Fruit fly (Drosophila melanogaster) whole organism, wandering third instar larva: ENCODE measurements around the gene CG10747.

Experiments used
- Abd-B ChIP-seq: fragments of >200 bp; optimal IDR thresholded peaks from 2 replicates; lab custom pipeline; 2017; ENCODE audit warnings: missing biosample characterization, missing genetic modification characterization
- CG32264 ChIP-seq: fragments of 200-800 bp; sonication (Bioruptor generic); optimal IDR thresholded peaks from 2 replicates; lab custom pipeline; 2016; ENCODE audit warnings: missing biosample characterization, missing genetic modification characterization
- CG9705 ChIP-seq: fragments of 200-800 bp; sonication (Bioruptor generic); optimal IDR thresholded peaks from 2 replicates; lab custom pipeline; 2018; ENCODE audit warnings: missing biosample characterization, mild to moderate bottlenecking, missing genetic modification characterization
- CrebA ChIP-seq: fragments of 200-800 bp; sonication (Bioruptor generic); optimal IDR thresholded peaks from 2 replicates; lab custom pipeline; 2016; ENCODE audit warnings: missing biosample characterization, mild to moderate bottlenecking, missing genetic modification characterization, borderline replicate concordance
- Dfd ChIP-seq: fragments of >200 bp; optimal IDR thresholded peaks from 2 replicates; lab custom pipeline; 2017; ENCODE audit warnings: missing biosample characterization, missing genetic modification characterization
- Dif ChIP-seq: fragments of 200-275, 200-300 bp; sonication (Bioruptor generic); optimal IDR thresholded peaks from 2 replicates; lab custom pipeline; 2018; ENCODE audit warnings: missing biosample characterization, missing genetic modification characterization; ENCODE audit not compliant: partially characterized antibody
- GATAd ChIP-seq: sonication (Bioruptor generic); optimal IDR thresholded peaks from 2 replicates; lab custom pipeline; 2016; ENCODE audit warnings: missing biosample characterization, missing genetic modification characterization
- HLH106 ChIP-seq: fragments of 200-800 bp; optimal IDR thresholded peaks from 3 replicates; lab custom pipeline; 2019; ENCODE audit warnings: missing biosample characterization, mild to moderate bottlenecking, missing genetic modification characterization, moderate library complexity
- Hnf4 ChIP-seq: fragments of 200-800 bp; sonication (Bioruptor generic); optimal IDR thresholded peaks from 2 replicates; lab custom pipeline; 2016; ENCODE audit warnings: missing biosample characterization, mild to moderate bottlenecking, missing genetic modification characterization
- Hr78 ChIP-seq: fragments of >200 bp; optimal IDR thresholded peaks from 2 replicates; lab custom pipeline; 2017; ENCODE audit warnings: missing biosample characterization, missing genetic modification characterization
- Hr83 ChIP-seq: fragments of 200-300 bp; sonication (Bioruptor generic); optimal IDR thresholded peaks from 2 replicates; lab custom pipeline; 2016; ENCODE audit warnings: missing biosample characterization, mild to moderate bottlenecking, missing genetic modification characterization, moderate library complexity; ENCODE audit not compliant: poor library complexity, severe bottlenecking
- Jra ChIP-seq: sonication (Bioruptor generic); optimal IDR thresholded peaks from 2 replicates; lab custom pipeline; 2016; ENCODE audit warnings: missing biosample characterization, missing genetic modification characterization
- Mio ChIP-seq: sonication (Bioruptor generic); optimal IDR thresholded peaks from 2 replicates; lab custom pipeline; 2016; ENCODE audit warnings: missing biosample characterization, missing genetic modification characterization
- Myc ChIP-seq: fragments of >200 bp; optimal IDR thresholded peaks from 2 replicates; lab custom pipeline; 2017
- N ChIP-seq: fragments of >200 bp; optimal IDR thresholded peaks from 2 replicates; lab custom pipeline; 2018; ENCODE audit warnings: missing biosample characterization, missing external identifiers, missing genetic modification characterization
- OdsH ChIP-seq: fragments of 200-800 bp; sonication (Bioruptor generic); optimal IDR thresholded peaks from 2 replicates; lab custom pipeline; 2016; ENCODE audit warnings: missing biosample characterization, mild to moderate bottlenecking, missing genetic modification characterization
- Rel ChIP-seq, 2 experiments: fragments of 200-800 bp; sonication (Bioruptor generic) in 1 of 2; optimal IDR thresholded peaks; 2 replicates in 1 of 2; 3 replicates in 1 of 2; lab custom pipeline; 2016 to 2019; ENCODE audit warnings: mild to moderate bottlenecking in 2 of 2, missing biosample characterization in 2 of 2, missing genetic modification characterization in 2 of 2, moderate library complexity in 1 of 2
- Sp1 ChIP-seq: fragments of 200-800 bp; sonication (Bioruptor generic); optimal IDR thresholded peaks from 3 replicates; lab custom pipeline; 2019; ENCODE audit warnings: missing biosample characterization, mild to moderate bottlenecking, missing genetic modification characterization, moderate library complexity
- Vsx2 ChIP-seq: fragments of 200-300, 225-300 bp; sonication (Bioruptor generic); optimal IDR thresholded peaks from 2 replicates; lab custom pipeline; 2018; ENCODE audit warnings: missing biosample characterization, missing genetic modification characterization; ENCODE audit not compliant: partially characterized antibody
- br ChIP-seq: fragments of 200-800 bp; sonication (Bioruptor generic); optimal IDR thresholded peaks from 2 replicates; lab custom pipeline; 2016; ENCODE audit warnings: missing biosample characterization, missing genetic modification characterization
- brk ChIP-seq: fragments of 200-800 bp; sonication (Bioruptor generic); optimal IDR thresholded peaks from 2 replicates; lab custom pipeline; 2016; ENCODE audit warnings: missing biosample characterization, mild to moderate bottlenecking, missing genetic modification characterization
- dl ChIP-seq, 2 experiments: fragments of 175-275, 200-275 bp in 1 of 2; fragments of 200-275 bp in 1 of 2; sonication (Bioruptor generic); optimal IDR thresholded peaks; lab custom pipeline; 2018; ENCODE audit warnings: mild to moderate bottlenecking in 2 of 2, missing biosample characterization in 2 of 2, missing genetic modification characterization in 2 of 2, moderate library complexity in 2 of 2; ENCODE audit not compliant: partially characterized antibody in 2 of 2, insufficient read depth in 1 of 2
- dmrt93B ChIP-seq: fragments of 200-800 bp; sonication (Bioruptor generic); optimal IDR thresholded peaks from 2 replicates; lab custom pipeline; 2018; ENCODE audit warnings: missing biosample characterization, mild to moderate bottlenecking, missing genetic modification characterization
- dsf ChIP-seq: sonication (Bioruptor generic); optimal IDR thresholded peaks from 2 replicates; lab custom pipeline; 2016; ENCODE audit warnings: missing biosample characterization, missing genetic modification characterization, borderline replicate concordance
- ey ChIP-seq: fragments of 200-800 bp; sonication (Bioruptor generic); optimal IDR thresholded peaks from 2 replicates; lab custom pipeline; 2016; ENCODE audit warnings: missing biosample characterization, missing genetic modification characterization
- foxo ChIP-seq, 2 experiments: fragments of 200-800 bp; sonication (Bioruptor generic); optimal IDR thresholded peaks; 2 replicates in 1 of 2; 3 replicates in 1 of 2; lab custom pipeline; 2016 to 2017; ENCODE audit warnings: missing biosample characterization in 2 of 2, missing genetic modification characterization in 2 of 2
- fru ChIP-seq: fragments of 200-800 bp; sonication (Bioruptor generic); optimal IDR thresholded peaks from 3 replicates; lab custom pipeline; 2016; ENCODE audit warnings: missing biosample characterization, mild to moderate bottlenecking, missing genetic modification characterization
- h ChIP-seq: fragments of 200-800 bp; sonication (Bioruptor generic); optimal IDR thresholded peaks from 3 replicates; lab custom pipeline; 2016; ENCODE audit warnings: missing biosample characterization, mild to moderate bottlenecking, missing genetic modification characterization
- jim ChIP-seq: fragments of 175-275, 200-325 bp; sonication (Bioruptor generic); optimal IDR thresholded peaks from 2 replicates; lab custom pipeline; 2016; ENCODE audit warnings: missing biosample characterization, mild to moderate bottlenecking, missing genetic modification characterization
- lola ChIP-seq: fragments of >200 bp; optimal IDR thresholded peaks from 2 replicates; lab custom pipeline; 2017; ENCODE audit warnings: missing biosample characterization, missing genetic modification characterization
- pan ChIP-seq: fragments of >200 bp; optimal IDR thresholded peaks from 2 replicates; lab custom pipeline; 2017
- psq ChIP-seq: fragments of 200-800 bp; sonication (Bioruptor generic); optimal IDR thresholded peaks from 3 replicates; lab custom pipeline; 2017; ENCODE audit warnings: missing biosample characterization, mild to moderate bottlenecking, missing genetic modification characterization, moderate library complexity
- rgr ChIP-seq: fragments of 200-800 bp; sonication (Bioruptor generic); optimal IDR thresholded peaks from 3 replicates; lab custom pipeline; 2016; ENCODE audit warnings: missing biosample characterization, mild to moderate bottlenecking, missing genetic modification characterization
- sage ChIP-seq: fragments of 200-800 bp; sonication (Bioruptor generic); optimal IDR thresholded peaks from 2 replicates; lab custom pipeline; 2016; ENCODE audit warnings: missing biosample characterization, mild to moderate bottlenecking, missing genetic modification characterization
- sv ChIP-seq: fragments of 200-800 bp; sonication (Bioruptor generic); optimal IDR thresholded peaks from 3 replicates; lab custom pipeline; 2016; ENCODE audit warnings: missing biosample characterization, missing genetic modification characterization
- tai ChIP-seq: sonication (Bioruptor generic); optimal IDR thresholded peaks from 2 replicates; lab custom pipeline; 2016; ENCODE audit warnings: missing biosample characterization, missing genetic modification characterization
- usp ChIP-seq: fragments of >200 bp; optimal IDR thresholded peaks from 2 replicates; lab custom pipeline; 2017; ENCODE audit warnings: missing biosample characterization, missing genetic modification characterization
- woc ChIP-seq: sonication (Bioruptor generic); optimal IDR thresholded peaks from 2 replicates; lab custom pipeline; 2016; ENCODE audit warnings: missing biosample characterization, mild to moderate bottlenecking, missing genetic modification characterization

CG10747 gene

DNA sequence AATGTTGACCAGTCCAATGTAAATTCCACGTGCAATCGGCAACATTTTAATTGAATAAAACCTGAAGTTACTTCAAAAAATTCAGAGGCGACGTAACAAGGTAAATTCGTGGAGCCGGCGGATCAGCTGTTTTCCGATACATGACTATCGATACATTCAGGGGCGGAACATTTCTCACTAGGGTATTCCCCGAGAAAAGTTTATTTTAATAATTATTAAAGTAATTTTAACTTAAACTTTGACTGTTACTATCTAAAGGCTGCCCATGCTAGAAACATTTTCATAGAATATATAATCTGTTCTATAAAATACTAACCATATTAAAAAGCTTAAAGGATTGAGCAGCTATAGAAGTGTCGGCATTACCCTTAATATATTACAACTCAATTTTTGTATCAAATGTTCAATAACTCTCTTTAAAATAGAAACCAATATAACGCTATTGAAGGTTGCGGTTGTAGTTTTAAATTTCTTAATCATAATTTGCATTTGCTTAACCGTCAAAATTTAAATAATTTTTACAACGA is 6.0 kb upstream of the CG10747 start, which contains the start of the genes mRpS18B and Kua:
TSS of gene mRpS18B (minus strand) at position 149 of the 527 bp plus-strand sequence.
TSS of gene Kua (plus strand) at position 477 of the 527 bp plus-strand sequence.
- TF ChIP-seq usp (GFP tag; lab: Kevin White, UChicago) = no peak
- no peak for TF ChIP-seq GATAd
- TF ChIP-seq tai = no peak
- no peak for TF ChIP-seq jim (GFP tag; lab: Kevin White, UChicago)
- TF ChIP-seq CG32264 = no peak
- TF ChIP-seq HLH106 (tag; lab: Kevin White, UChicago) = peak; percentile 63
- TF ChIP-seq h (GFP tag; lab: Kevin White, UChicago) = peak; percentile 42
- TF ChIP-seq rgr (GFP tag; lab: Kevin White, UChicago) = peak; percentile 19
- TF ChIP-seq N (GFP tag; lab: Kevin White, UChicago) = no peak
- no peak for TF ChIP-seq dl (GFP tag; optimal IDR thresholded peaks at IDR 0.05; lab: Kevin White, UChicago; ENCODE audit: insufficient read depth in 1 of 2, partially characterized antibody in 2 of 2)
- no peak for TF ChIP-seq Myc
- no peak for TF ChIP-seq OdsH (GFP tag; lab: Kevin White, UChicago)
- TF ChIP-seq psq (GFP tag; lab: Kevin White, UChicago) = peak; percentile 6
- TF ChIP-seq ey = no peak
- no peak for TF ChIP-seq Rel (GFP tag; optimal IDR thresholded peaks at IDR 0.05; lab: Kevin White, UChicago)
- peak; percentile 91 for TF ChIP-seq Rel (tag; optimal IDR thresholded peaks at IDR 0.05; lab: Kevin White, UChicago)
- no peak for TF ChIP-seq CrebA (GFP tag; lab: Kevin White, UChicago)
- no peak for TF ChIP-seq CG9705 (GFP tag; lab: Kevin White, UChicago)
- TF ChIP-seq Hnf4 (GFP tag; lab: Kevin White, UChicago) = peak; percentile 37
- peak in 1 of 2 experiments; percentile 52 for TF ChIP-seq foxo (GFP tag; optimal IDR thresholded peaks at IDR 0.05; lab: Kevin White, UChicago)
- TF ChIP-seq woc (GFP tag; lab: Kevin White, UChicago) = peak; percentile 46
- TF ChIP-seq sage (GFP tag; lab: Kevin White, UChicago) = no peak
- TF ChIP-seq Sp1 (GFP tag; lab: Kevin White, UChicago) = peak; percentile 16
- no peak for TF ChIP-seq Mio

DNA sequence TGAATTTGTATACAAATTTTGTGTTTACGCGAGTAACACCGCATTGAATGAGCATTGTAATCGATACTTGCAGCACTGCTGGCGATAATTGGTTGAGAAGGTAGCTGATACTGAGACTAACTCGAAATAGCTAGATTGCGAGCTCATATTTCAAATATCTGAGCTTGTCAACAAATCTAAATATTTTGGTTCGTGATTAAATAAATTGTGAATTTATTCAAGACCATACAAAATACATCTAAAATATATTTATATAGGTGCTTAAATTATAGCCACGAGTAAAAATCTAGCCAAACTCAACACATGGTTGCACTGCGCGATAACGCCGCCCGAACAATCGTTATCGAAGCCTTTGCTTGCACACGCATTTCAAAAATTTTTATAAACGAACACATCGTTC is 2.6 kb upstream of the CG10747 start, which contains the start of the genes Taf13 and nesd:
TSS of gene Taf13 (minus strand) at position 56 of the 400 bp plus-strand sequence.
TSS of gene nesd (plus strand) at position 179 of the 400 bp plus-strand sequence.
- TF ChIP-seq Hr83 (GFP tag; lab: Kevin White, UChicago) (no peak), dl (GFP tag; optimal IDR thresholded peaks at IDR 0.05; lab: Kevin White, UChicago; ENCODE audit: insufficient read depth in 1 of 2, partially characterized antibody in 2 of 2) (no peak), CG32264 (no peak), Dif (GFP tag; lab: Kevin White, UChicago) (no peak), Hnf4 (GFP tag; lab: Kevin White, UChicago) (peak; percentile 55), Dfd (GFP tag; lab: Kevin White, UChicago) (no peak), Hr78 (GFP tag; lab: Kevin White, UChicago) (no peak), br (GFP tag; lab: Kevin White, UChicago) (peak; percentile 16), h (GFP tag; lab: Kevin White, UChicago) (peak; percentile 56), jim (GFP tag; lab: Kevin White, UChicago) (no peak), foxo (GFP tag; optimal IDR thresholded peaks at IDR 0.05; lab: Kevin White, UChicago) (peak in 1 of 2 experiments; percentile 63), Rel (GFP tag; optimal IDR thresholded peaks at IDR 0.05; lab: Kevin White, UChicago) (no peak), Rel (tag; optimal IDR thresholded peaks at IDR 0.05; lab: Kevin White, UChicago) (peak; percentile 37), Sp1 (GFP tag; lab: Kevin White, UChicago) (peak; percentile 61), Jra (GFP tag; lab: Kevin White, UChicago) (peak; percentile 35), sv (GFP tag; lab: Kevin White, UChicago) (peak; percentile 36), pan (lab: Kevin White, UChicago) (no peak), Mio (no peak), OdsH (GFP tag; lab: Kevin White, UChicago) (peak; percentile 23), dsf (no peak), CG9705 (GFP tag; lab: Kevin White, UChicago) (peak; percentile 18), Vsx2 (no peak), sage (GFP tag; lab: Kevin White, UChicago) (no peak), HLH106 (tag; lab: Kevin White, UChicago) (peak; percentile 61), Abd-B (GFP tag; lab: Kevin White, UChicago) (no peak), psq (GFP tag; lab: Kevin White, UChicago) (peak; percentile 7), usp (GFP tag; lab: Kevin White, UChicago) (no peak), N (GFP tag; lab: Kevin White, UChicago) (no peak), lola (GFP tag; lab: Kevin White, UChicago) (no peak), CrebA (GFP tag; lab: Kevin White, UChicago) (no peak), dmrt93B (GFP tag; lab: Kevin White, UChicago) (peak; percentile 17), rgr (GFP tag; lab: Kevin White, UChicago) (peak; percentile 55), woc (GFP tag; lab: Kevin White, UChicago) (peak; percentile 88), GATAd (no peak), fru (GFP tag; lab: Kevin White, UChicago) (peak; percentile 37), tai (no peak), brk (no peak), ey (peak; percentile 14), Myc (peak; percentile 96)
